Worm (Caenorhabditis elegans): Measurements from ENCODE around the gene K01D12.1.

- TF ChIP-seq ztf-29 (GFP tag; IDR thresholded peaks at IDR 0.05) (no peak), cog-1 (tag; optimal IDR thresholded peaks at IDR 0.05) (no peak), flt-1 (GFP tag; IDR thresholded peaks at IDR 0.05) (peak; percentile 54; the same call in 1 of the 2 replicates), T22C8.4 (GFP tag; IDR thresholded peaks at IDR 0.05) (no peak), med-1 (GFP tag; optimal IDR thresholded peaks at IDR 0.05; ENCODE audit: insufficient read depth) (no peak), ztf-23 (GFP tag; IDR thresholded peaks at IDR 0.05) (no peak), ref-1 (GFP tag; conservative IDR thresholded peaks at IDR 0.05) (no peak), tab-1 (GFP tag; IDR thresholded peaks at IDR 0.05) (no peak), klf-2 (GFP tag; conservative IDR thresholded peaks at IDR 0.05) (no peak)
Observed at ce11 chrV:12354193-12354830, 23.0 kb upstream of the K01D12.1 start.
